Worm (Caenorhabditis elegans) whole organism, L4 larva: ENCODE measurements around the gene C34C12.8.

ENCODE experiments used
- Y48G9A.11 ChIP-seq: fragments of 200-800 bp; sonication (Bioruptor generic); IDR thresholded peaks from 2 replicates; pipeline ENCODE4 v1.3.6; 2022; ENCODE audit warnings: missing genetic modification reagents, missing genetic modification characterization, missing compliant biosample characterization
- nhr-111 ChIP-seq: fragments of 200-800 bp; sonication (Bioruptor generic); optimal IDR thresholded peaks from 2 replicates; lab custom pipeline; 2018; ENCODE audit warnings: mild to moderate bottlenecking, missing genetic modification characterization, missing compliant biosample characterization
- nhr-76 ChIP-seq: fragments of 150-350 bp; optimal IDR thresholded peaks from 2 replicates; lab custom pipeline; 2014; ENCODE audit warnings: missing biosample characterization, missing genetic modification characterization
- nhr-77 ChIP-seq: fragments of 150-350 bp; optimal IDR thresholded peaks from 2 replicates; lab custom pipeline; 2014; ENCODE audit warnings: missing biosample characterization, missing genetic modification characterization
- unc-130 ChIP-seq: sonication (generic microtip); optimal IDR thresholded peaks from 2 replicates; lab custom pipeline; 2016; ENCODE audit warnings: missing genetic modification reagents, missing genetic modification characterization, missing compliant biosample characterization

DNA sequence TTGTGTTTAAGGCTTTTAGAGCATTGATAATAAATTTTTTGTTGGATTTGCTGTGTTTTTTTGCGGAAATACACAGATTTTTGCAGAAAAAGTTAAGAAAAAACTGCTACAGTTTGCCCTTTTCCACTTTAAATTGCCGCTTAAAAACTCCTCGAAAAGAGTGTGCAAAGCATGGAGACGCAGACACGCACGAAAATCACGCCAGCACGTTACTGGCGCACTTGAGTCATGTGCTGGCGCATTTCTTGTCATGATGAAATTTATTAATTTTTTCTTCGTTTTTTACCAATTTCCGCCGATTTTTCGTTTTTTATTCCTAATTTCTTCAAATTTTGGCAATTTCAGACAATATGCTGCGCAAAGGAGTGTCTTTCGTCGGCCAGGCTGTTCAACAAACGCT, at the start of gene C34C12.8:
- TF ChIP-seq unc-130, result peak; percentile 29
- peak; percentile 82 for TF ChIP-seq Y48G9A.11 (GFP tag; lab: Robert Waterston, UW)
- no peak for TF ChIP-seq nhr-111 (GFP tag; lab: Kevin White, UChicago)
- TF ChIP-seq nhr-76, result peak; percentile 34
- TF ChIP-seq nhr-77, result peak; percentile 84
